Worm (Caenorhabditis elegans) whole organism, L1 larva: Measurements from ENCODE around the gene clec-180.

ENCODE experiments used
- C04F5.9 ChIP-seq: sonication (generic microtip); optimal IDR thresholded peaks from 2 replicates; lab custom pipeline; 2016; ENCODE audit warnings: missing genetic modification characterization, missing compliant biosample characterization
- C16A3.4 ChIP-seq: fragments of 150-350 bp; optimal IDR thresholded peaks from 2 replicates; lab custom pipeline; 2014; ENCODE audit warnings: missing biosample characterization, missing genetic modification characterization
- C34B4.2 ChIP-seq: sonication (generic microtip); optimal IDR thresholded peaks from 2 replicates; lab custom pipeline; 2017; ENCODE audit warnings: mild to moderate bottlenecking, missing genetic modification characterization, missing compliant biosample characterization
- Y116A8C.19 ChIP-seq: sonication (generic microtip); optimal IDR thresholded peaks from 2 replicates; lab custom pipeline; 2016; ENCODE audit warnings: missing compliant biosample characterization, missing genetic modification characterization, borderline replicate concordance
- aha-1 ChIP-seq: fragments of 150-350 bp; optimal IDR thresholded peaks from 2 replicates; lab custom pipeline; 2014; ENCODE audit warnings: missing biosample characterization, missing genetic modification characterization
- ama-1 ChIP-seq: fragments of 150-350 bp; optimal IDR thresholded peaks from 2 replicates; lab custom pipeline; 2014
- blmp-1 ChIP-seq: fragments of 150-350 bp; optimal IDR thresholded peaks from 2 replicates; lab custom pipeline; 2014; ENCODE audit warnings: missing biosample characterization, missing genetic modification characterization
- ceh-82 ChIP-seq, 3 experiments: fragments of 150-350 bp in 1 of 3; sonication (generic microtip) in 2 of 3; optimal IDR thresholded peaks; 2 replicates each; lab custom pipeline; 2014 to 2017; ENCODE audit warnings: missing biosample characterization in 3 of 3, missing genetic modification characterization in 3 of 3
- ceh-88 ChIP-seq: fragments of 200-800 bp; sonication (Bioruptor generic); IDR thresholded peaks from 2 replicates; pipeline ENCODE4 v1.3.6; 2022; ENCODE audit warnings: missing genetic modification characterization, missing compliant biosample characterization
- ceh-90 ChIP-seq: sonication (generic microtip); optimal IDR thresholded peaks from 2 replicates; lab custom pipeline; 2016; ENCODE audit warnings: missing genetic modification characterization, missing compliant biosample characterization
- ces-1 ChIP-seq: fragments of 150-350 bp; optimal IDR thresholded peaks from 2 replicates; lab custom pipeline; 2014; ENCODE audit warnings: missing biosample characterization, missing genetic modification reagents, missing genetic modification characterization
- dsc-1 ChIP-seq: sonication (generic microtip); optimal IDR thresholded peaks from 2 replicates; lab custom pipeline; 2016; ENCODE audit warnings: mild to moderate bottlenecking, missing genetic modification characterization, missing compliant biosample characterization
- efl-1 ChIP-seq, 4 experiments: fragments of 150-350 bp; optimal IDR thresholded peaks in 3 of 4; peaks in 1 of 4; 1 replicate in 1 of 4; 2 replicates in 3 of 4; lab custom pipeline; 2014; ENCODE audit warnings: missing biosample characterization in 2 of 4, missing genetic modification characterization in 2 of 4, missing genetic modification reagents in 2 of 4
- egl-27 ChIP-seq, 2 experiments: fragments of 150-350 bp in 1 of 2; sonication (generic microtip); optimal IDR thresholded peaks; 3 replicates each; lab custom pipeline; 2017 to 2018; ENCODE audit warnings: missing biosample characterization in 2 of 2, missing genetic modification characterization in 2 of 2, missing genetic modification reagents in 2 of 2
- elt-3 ChIP-seq, 6 experiments: fragments of 150-350 bp in 1 of 6; sonication (generic microtip); optimal IDR thresholded peaks; 2 replicates each; lab custom pipeline; 2017 to 2018; ENCODE audit warnings: missing biosample characterization in 6 of 6, missing genetic modification characterization in 6 of 6, inconsistent platforms in 1 of 6
- ets-5 ChIP-seq: fragments of 200-800 bp; sonication (Bioruptor generic); IDR thresholded peaks from 2 replicates; pipeline ENCODE4 v1.3.6; 2022; ENCODE audit warnings: missing genetic modification characterization, missing compliant biosample characterization
- fkh-10 ChIP-seq: sonication (generic microtip); optimal IDR thresholded peaks from 2 replicates; lab custom pipeline; 2017; ENCODE audit warnings: missing biosample characterization, missing genetic modification reagents, missing genetic modification characterization
- fkh-4 ChIP-seq: sonication (generic microtip); optimal IDR thresholded peaks from 2 replicates; lab custom pipeline; 2016; ENCODE audit warnings: missing compliant biosample characterization, missing genetic modification characterization, borderline replicate concordance
- fos-1 ChIP-seq: fragments of 150-350 bp; optimal IDR thresholded peaks from 2 replicates; lab custom pipeline; 2014; ENCODE audit warnings: missing biosample characterization, missing genetic modification characterization
- hlh-17 ChIP-seq: fragments of 200-800 bp; sonication (Bioruptor generic); optimal IDR thresholded peaks from 2 replicates; lab custom pipeline; 2018; ENCODE audit warnings: missing genetic modification characterization, mild to moderate bottlenecking, missing compliant biosample characterization, moderate library complexity, borderline replicate concordance
- hlh-4 ChIP-seq: sonication (generic microtip); optimal IDR thresholded peaks from 2 replicates; lab custom pipeline; 2016; ENCODE audit warnings: mild to moderate bottlenecking, missing genetic modification characterization, missing compliant biosample characterization
- irx-1 ChIP-seq: sonication (generic microtip); optimal IDR thresholded peaks from 2 replicates; lab custom pipeline; 2016; ENCODE audit warnings: missing genetic modification characterization, missing compliant biosample characterization
- isw-1 ChIP-seq: fragments of 200-800 bp; sonication (Bioruptor generic); IDR thresholded peaks from 2 replicates; pipeline ENCODE4 v1.3.6; 2022; ENCODE audit warnings: missing genetic modification characterization, missing compliant biosample characterization
- lin-13 ChIP-seq: fragments of 150-350 bp; optimal IDR thresholded peaks from 2 replicates; lab custom pipeline; 2014; ENCODE audit warnings: missing biosample characterization, missing genetic modification reagents, missing genetic modification characterization
- lir-3 ChIP-seq: sonication (generic microtip); optimal IDR thresholded peaks from 2 replicates; lab custom pipeline; 2016; ENCODE audit warnings: mild to moderate bottlenecking, missing genetic modification characterization, moderate library complexity, missing compliant biosample characterization; ENCODE audit not compliant: poor library complexity
- mab-9 ChIP-seq: fragments of 200-800 bp; sonication (Bioruptor generic); IDR thresholded peaks from 2 replicates; pipeline ENCODE4 v1.3.6; 2022; ENCODE audit warnings: missing genetic modification reagents, missing genetic modification characterization, missing compliant biosample characterization
- mdl-1 ChIP-seq, 2 experiments: fragments of 150-350 bp; optimal IDR thresholded peaks; 2 replicates each; lab custom pipeline; 2014 to 2017; ENCODE audit warnings: missing biosample characterization in 2 of 2, missing genetic modification characterization in 2 of 2, inconsistent platforms in 1 of 2
- mef-2 ChIP-seq: fragments of 150-350 bp; optimal IDR thresholded peaks from 2 replicates; lab custom pipeline; 2014; ENCODE audit warnings: missing biosample characterization, missing genetic modification characterization
- mep-1 ChIP-seq: fragments of 150-350 bp; optimal IDR thresholded peaks from 2 replicates; lab custom pipeline; 2014; ENCODE audit warnings: missing biosample characterization, missing genetic modification characterization
- nhr-11 ChIP-seq: fragments of 150-350 bp; optimal IDR thresholded peaks from 2 replicates; lab custom pipeline; 2014; ENCODE audit warnings: missing biosample characterization, missing genetic modification characterization
- nhr-12 ChIP-seq: sonication (generic microtip); optimal IDR thresholded peaks from 2 replicates; lab custom pipeline; 2017; ENCODE audit warnings: missing biosample characterization, missing genetic modification characterization
- nhr-20 ChIP-seq: sonication (generic microtip); optimal IDR thresholded peaks from 2 replicates; lab custom pipeline; 2016; ENCODE audit warnings: mild to moderate bottlenecking, missing genetic modification characterization, missing compliant biosample characterization
- nhr-237 ChIP-seq: fragments of 150-350 bp; optimal IDR thresholded peaks from 2 replicates; lab custom pipeline; 2014; ENCODE audit warnings: missing biosample characterization, missing genetic modification characterization
- nhr-28 ChIP-seq: fragments of 150-350 bp; optimal IDR thresholded peaks from 2 replicates; lab custom pipeline; 2014; ENCODE audit warnings: missing biosample characterization, missing genetic modification characterization
- nhr-47 ChIP-seq: sonication (generic microtip); optimal IDR thresholded peaks from 2 replicates; lab custom pipeline; 2016; ENCODE audit warnings: mild to moderate bottlenecking, missing genetic modification characterization, moderate library complexity, missing compliant biosample characterization
- nhr-71 ChIP-seq: sonication (generic microtip); optimal IDR thresholded peaks from 2 replicates; lab custom pipeline; 2016; ENCODE audit warnings: mild to moderate bottlenecking, missing genetic modification characterization, moderate library complexity, missing compliant biosample characterization
- nhr-76 ChIP-seq: sonication (generic microtip); optimal IDR thresholded peaks from 2 replicates; lab custom pipeline; 2017; ENCODE audit warnings: missing biosample characterization, missing genetic modification characterization
- nhr-85 ChIP-seq: sonication (generic microtip); peaks from one replicate; lab custom pipeline; 2016; ENCODE audit warnings: missing genetic modification characterization, inconsistent platforms, missing compliant biosample characterization
- pag-3 ChIP-seq: sonication (generic microtip); optimal IDR thresholded peaks from 2 replicates; lab custom pipeline; 2017; ENCODE audit warnings: missing genetic modification characterization, mild to moderate bottlenecking, missing compliant biosample characterization, antibody characterized with exemption, borderline replicate concordance; ENCODE audit not compliant: insufficient read depth
- pqm-1 ChIP-seq: sonication (generic microtip); optimal IDR thresholded peaks from 3 replicates; lab custom pipeline; 2017; ENCODE audit warnings: missing biosample characterization, missing genetic modification characterization
- sox-4 ChIP-seq: sonication (generic microtip); optimal IDR thresholded peaks from 2 replicates; lab custom pipeline; 2016; ENCODE audit warnings: missing genetic modification characterization, missing compliant biosample characterization
- sptf-1 ChIP-seq: fragments of 150-350 bp; optimal IDR thresholded peaks from 2 replicates; lab custom pipeline; 2014; ENCODE audit warnings: missing biosample characterization, missing genetic modification characterization
- sup-37 ChIP-seq: fragments of 200-800 bp; sonication (Bioruptor generic); optimal IDR thresholded peaks from 2 replicates; lab custom pipeline; 2018; ENCODE audit warnings: mild to moderate bottlenecking, missing genetic modification characterization, missing compliant biosample characterization
- tbx-2 ChIP-seq: sonication (generic microtip); optimal IDR thresholded peaks from 2 replicates; lab custom pipeline; 2016; ENCODE audit warnings: missing genetic modification characterization, missing compliant biosample characterization
- tlp-1 ChIP-seq: fragments of 150-350 bp; optimal IDR thresholded peaks from 2 replicates; lab custom pipeline; 2014; ENCODE audit warnings: missing biosample characterization, missing genetic modification characterization
- unc-30 ChIP-seq: sonication (generic microtip); optimal IDR thresholded peaks from 2 replicates; lab custom pipeline; 2017; ENCODE audit warnings: missing biosample characterization, missing genetic modification characterization
- unc-86 ChIP-seq: sonication (generic microtip); optimal IDR thresholded peaks from 2 replicates; lab custom pipeline; 2016; ENCODE audit warnings: missing genetic modification characterization, missing compliant biosample characterization
- vab-15 ChIP-seq: sonication (generic microtip); optimal IDR thresholded peaks from 2 replicates; lab custom pipeline; 2017; ENCODE audit warnings: missing genotype, mild to moderate bottlenecking, missing genetic modification characterization, missing compliant biosample characterization
- zag-1 ChIP-seq: fragments of 150-350 bp; optimal IDR thresholded peaks from 2 replicates; lab custom pipeline; 2014; ENCODE audit warnings: missing biosample characterization, missing genetic modification characterization
- ztf-11 ChIP-seq, 2 experiments: sonication (generic microtip); optimal IDR thresholded peaks; 2 replicates each; lab custom pipeline; 2016 to 2017; ENCODE audit warnings: missing genetic modification characterization in 2 of 2, missing biosample characterization in 1 of 2, missing compliant biosample characterization in 1 of 2
- ztf-4 ChIP-seq: fragments of 150-350 bp; optimal IDR thresholded peaks from 2 replicates; lab custom pipeline; 2014; ENCODE audit warnings: missing biosample characterization, missing genetic modification characterization

The clec-180 gene

DNA sequence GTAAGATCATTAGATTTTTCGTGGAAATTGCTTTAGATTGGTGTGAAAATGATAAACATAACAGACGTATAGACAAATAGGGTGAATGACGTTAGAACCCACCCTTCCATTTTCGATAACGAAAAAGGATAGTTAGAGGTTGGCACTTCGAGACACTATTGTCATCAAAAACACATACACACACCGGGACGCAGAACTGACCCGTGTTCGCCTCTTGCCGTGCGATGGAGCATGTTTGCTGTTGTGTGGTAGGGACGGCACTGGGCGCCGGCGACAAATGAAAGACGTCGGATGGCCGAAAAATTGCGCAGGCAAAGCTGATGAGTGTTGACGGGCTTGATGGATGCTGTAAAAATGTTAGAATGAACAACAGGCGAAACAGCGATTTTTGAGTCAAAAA, 18.8 kb upstream of the clec-180 start (continued):
- TF ChIP-seq nhr-47 (tag; lab: Kevin White, UChicago) = no peak
- no peak for TF ChIP-seq nhr-237
- no peak for TF ChIP-seq ces-1
- TF ChIP-seq nhr-12 = no peak
- no peak for TF ChIP-seq pqm-1 (tag; lab: Kevin White, UChicago)
- no peak for TF ChIP-seq sup-37 (GFP tag; lab: Kevin White, UChicago)
- TF ChIP-seq lir-3 (tag; lab: Kevin White, UChicago) = no peak
- TF ChIP-seq ztf-11 (tag; optimal IDR thresholded peaks at IDR 0.05; lab: Kevin White, UChicago) = no peak
- no peak for TF ChIP-seq isw-1 (GFP tag; lab: Robert Waterston, UW)
- no peak for TF ChIP-seq Y116A8C.19 (tag; lab: Kevin White, UChicago)
- no peak for TF ChIP-seq hlh-17 (GFP tag; lab: Kevin White, UChicago)
- TF ChIP-seq blmp-1 (tag; lab: Kevin White, UChicago) = no peak
- no peak for TF ChIP-seq pag-3 (tag; lab: Kevin White, UChicago)
- TF ChIP-seq zag-1 (tag; lab: Kevin White, UChicago) = no peak
- no peak for TF ChIP-seq egl-27 (tag; optimal IDR thresholded peaks at IDR 0.05; lab: Kevin White, UChicago)
- no peak for TF ChIP-seq ceh-88
- peak; percentile 47 for TF ChIP-seq C16A3.4 (tag; lab: Kevin White, UChicago)
- no peak for TF ChIP-seq fkh-4
- TF ChIP-seq mdl-1 (tag; optimal IDR thresholded peaks at IDR 0.05; lab: Kevin White, UChicago) = peak in 1 of 2 experiments; percentile 29
- TF ChIP-seq mep-1 (tag; lab: Kevin White, UChicago) = no peak
- no peak for TF ChIP-seq sptf-1
- no peak for TF ChIP-seq aha-1 (tag; lab: Kevin White, UChicago)
- no peak for TF ChIP-seq nhr-11
- no peak for TF ChIP-seq ets-5 (GFP tag; lab: Robert Waterston, UW)
- TF ChIP-seq tbx-2 (tag; lab: Kevin White, UChicago) = no peak
- no peak for TF ChIP-seq fkh-10 (GFP tag; lab: Kevin White, UChicago)
- TF ChIP-seq lin-13 (GFP tag; lab: Kevin White, UChicago) = no peak
- TF ChIP-seq nhr-85 = no peak
- TF ChIP-seq nhr-76 (tag; lab: Kevin White, UChicago) = no peak
- no peak for TF ChIP-seq unc-30 (tag; lab: Kevin White, UChicago)
- no peak for TF ChIP-seq nhr-28 (tag; lab: Kevin White, UChicago)
- no peak for TF ChIP-seq tlp-1
- no peak for TF ChIP-seq fos-1 (tag; lab: Kevin White, UChicago)
- no peak for TF ChIP-seq ceh-90 (tag; lab: Kevin White, UChicago)
- no peak for TF ChIP-seq mef-2 (tag; lab: Kevin White, UChicago)
- TF ChIP-seq sox-4 (tag; lab: Kevin White, UChicago) = no peak
- TF ChIP-seq vab-15 (tag; lab: Kevin White, UChicago) = no peak
- TF ChIP-seq dsc-1 (tag; lab: Kevin White, UChicago) = no peak
- TF ChIP-seq mab-9 = no peak
- no peak for TF ChIP-seq ama-1 (lab: Kevin White, UChicago)
- no peak for TF ChIP-seq nhr-20 (tag; lab: Kevin White, UChicago)
- no peak for TF ChIP-seq hlh-4 (tag; lab: Kevin White, UChicago)
- TF ChIP-seq elt-3 (tag; optimal IDR thresholded peaks at IDR 0.05; lab: Kevin White, UChicago) = no peak
- TF ChIP-seq C04F5.9 (tag; lab: Kevin White, UChicago) = no peak
- TF ChIP-seq efl-1 (optimal IDR thresholded peaks at IDR 0.05; lab: Kevin White, UChicago) = peak; percentile 13 to 46
- peak in 1 of 2 experiments; percentile 45 for TF ChIP-seq efl-1 (GFP tag; optimal IDR thresholded peaks at IDR 0.05 in 1 of 2; lab: Kevin White, UChicago)
- TF ChIP-seq C34B4.2 (tag; lab: Kevin White, UChicago) = no peak
- TF ChIP-seq ceh-82 (tag; optimal IDR thresholded peaks at IDR 0.05; lab: Kevin White, UChicago) = peak in 1 of 3 experiments; percentile 36
- TF ChIP-seq unc-86 = no peak
- no peak for TF ChIP-seq irx-1 (tag; lab: Kevin White, UChicago)
- TF ChIP-seq nhr-71 (tag; lab: Kevin White, UChicago) = peak; percentile 0
- no peak for TF ChIP-seq ztf-4 (tag; lab: Kevin White, UChicago)
